Worm (Caenorhabditis elegans): ENCODE data around the gene lcmt-1.

DNA sequence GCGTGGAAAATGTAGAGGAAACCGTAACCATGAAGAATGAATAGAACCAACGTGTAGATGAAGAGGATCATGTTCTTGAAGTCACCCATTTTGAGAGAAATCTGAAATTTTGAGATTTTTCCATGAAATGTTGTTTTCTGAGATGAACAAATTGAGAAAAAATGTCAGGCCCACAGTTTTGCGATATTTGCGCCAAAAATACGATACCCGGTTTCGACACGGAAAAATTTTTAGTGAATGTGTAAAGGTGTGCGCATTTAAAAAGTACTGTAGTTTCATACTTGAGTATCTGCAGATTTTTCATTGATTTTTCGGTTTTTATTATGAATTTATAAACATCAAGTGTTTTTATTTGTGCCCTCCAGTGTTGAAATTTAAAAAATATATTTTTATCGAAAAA lies 41.0 kb upstream of the lcmt-1 start, which contains the start of gene R10E4.9:
- TF ChIP-seq unc-62 (GFP tag; optimal IDR thresholded peaks at IDR 0.05 in 1 of 2) = no peak
- no peak for TF ChIP-seq unc-62 (tag; optimal IDR thresholded peaks at IDR 0.05)
- no peak for TF ChIP-seq nhr-6 (tag; optimal IDR thresholded peaks at IDR 0.05)
- no peak for TF ChIP-seq Y5F2A.4 (GFP tag; optimal IDR thresholded peaks at IDR 0.05)
- TF ChIP-seq nhr-237 (tag; optimal IDR thresholded peaks at IDR 0.05) = no peak
- TF ChIP-seq ztf-11 (tag; optimal IDR thresholded peaks at IDR 0.05) = no peak
- TF ChIP-seq Y75B8A.6 (GFP tag; IDR thresholded peaks at IDR 0.05) = no peak
- TF ChIP-seq saeg-2 (GFP tag; IDR thresholded peaks at IDR 0.05) = no peak
- no peak for TF ChIP-seq mep-1 (tag; optimal IDR thresholded peaks at IDR 0.05)
- TF ChIP-seq nhr-102 (tag; optimal IDR thresholded peaks at IDR 0.05) = no peak
- no peak for TF ChIP-seq aly-2 (tag; optimal IDR thresholded peaks at IDR 0.05)
- TF ChIP-seq lsy-2 (tag; optimal IDR thresholded peaks at IDR 0.05) = no peak
- no peak for TF ChIP-seq zfp-3 (GFP tag; conservative IDR thresholded peaks at IDR 0.05)
- no peak for TF ChIP-seq lin-39 (tag; optimal IDR thresholded peaks at IDR 0.05)

All from whole organism, L4 larva.